Worm (Caenorhabditis elegans) whole organism, late embryonic: ENCODE data around the gene nhr-17.

Source experiments
- F13H6.1 ChIP-seq: sonication (generic microtip); optimal IDR thresholded peaks from 2 replicates; lab custom pipeline; 2016; ENCODE audit warnings: missing genetic modification characterization, missing compliant biosample characterization
- Y22D7AL.16 ChIP-seq: sonication (generic microtip); optimal IDR thresholded peaks from 2 replicates; lab custom pipeline; 2016; ENCODE audit warnings: missing genetic modification characterization, missing compliant biosample characterization
- ama-1 ChIP-seq: fragments of 150-350 bp; optimal IDR thresholded peaks from 2 replicates; lab custom pipeline; 2014
- hlh-13 ChIP-seq: fragments of 200-800 bp; sonication (Bioruptor generic); optimal IDR thresholded peaks from 2 replicates; lab custom pipeline; 2018; ENCODE audit warnings: mild to moderate bottlenecking, missing genetic modification characterization, missing compliant biosample characterization
- nfya-1 ChIP-seq: sonication (generic microtip); optimal IDR thresholded peaks from 2 replicates; lab custom pipeline; 2017; ENCODE audit warnings: missing genetic modification characterization, mild to moderate bottlenecking, missing compliant biosample characterization, antibody characterized with exemption, moderate library complexity
- pat-9 ChIP-seq: fragments of 200-800 bp; sonication (Bioruptor generic); optimal IDR thresholded peaks from 2 replicates; lab custom pipeline; 2018; ENCODE audit warnings: mild to moderate bottlenecking, missing genetic modification characterization, moderate library complexity, missing compliant biosample characterization
- pqm-1 ChIP-seq: sonication (generic microtip); optimal IDR thresholded peaks from 2 replicates; lab custom pipeline; 2016; ENCODE audit warnings: missing genetic modification characterization, missing compliant biosample characterization
- ref-2 ChIP-seq: sonication (generic microtip); optimal IDR thresholded peaks from 2 replicates; lab custom pipeline; 2016; ENCODE audit warnings: missing genetic modification characterization, missing compliant biosample characterization
- rnt-1 ChIP-seq: sonication (generic microtip); optimal IDR thresholded peaks from 2 replicates; lab custom pipeline; 2016; ENCODE audit warnings: missing genetic modification characterization, missing compliant biosample characterization
- sox-2 ChIP-seq: fragments of 200-800 bp; sonication (Bioruptor generic); IDR thresholded peaks from 2 replicates; pipeline ENCODE4 v1.3.6; 2022; ENCODE audit warnings: missing genetic modification reagents, missing genetic modification characterization, missing compliant biosample characterization
- sox-4 ChIP-seq: sonication (generic microtip); optimal IDR thresholded peaks from 2 replicates; lab custom pipeline; 2017; ENCODE audit warnings: mild to moderate bottlenecking, missing genetic modification characterization, inconsistent platforms, missing compliant biosample characterization
- tbx-2 ChIP-seq: sonication (generic microtip); optimal IDR thresholded peaks from 2 replicates; lab custom pipeline; 2016; ENCODE audit warnings: missing genetic modification characterization, missing compliant biosample characterization
- tbx-7 ChIP-seq: sonication (generic microtip); optimal IDR thresholded peaks from 2 replicates; lab custom pipeline; 2016; ENCODE audit warnings: missing genotype, missing genetic modification characterization, missing compliant biosample characterization

DNA sequence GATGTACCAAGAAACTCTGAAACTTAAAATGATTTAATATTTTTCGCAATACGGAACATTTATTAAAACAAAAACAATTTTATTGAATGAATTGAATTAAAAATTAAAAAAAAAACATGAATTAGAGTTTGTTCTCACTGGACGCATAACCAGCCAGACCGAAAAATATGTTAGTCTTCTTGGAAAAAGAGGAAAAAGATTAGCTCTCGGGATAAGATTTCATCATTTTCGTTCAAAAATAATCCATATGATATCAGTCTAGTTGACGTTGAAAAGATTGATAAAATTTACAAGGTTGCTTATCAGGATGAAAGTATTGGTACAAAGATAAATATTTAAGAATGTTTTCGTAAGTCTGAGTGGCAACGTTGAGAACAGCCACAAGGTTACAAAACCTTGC lies 32.8 kb upstream of the nhr-17 start, which contains the start of gene nhr-26:
- TF ChIP-seq Y22D7AL.16 (tag; lab: Kevin White, UChicago) (no peak), tbx-2 (tag; lab: Kevin White, UChicago) (no peak), pat-9 (tag; lab: Kevin White, UChicago) (no peak), hlh-13 (GFP tag; lab: Kevin White, UChicago) (no peak), ama-1 (lab: Kevin White, UChicago) (no peak), rnt-1 (tag; lab: Kevin White, UChicago) (no peak), tbx-7 (tag; lab: Kevin White, UChicago) (no peak), nfya-1 (tag; lab: Kevin White, UChicago) (no peak), ref-2 (tag; lab: Kevin White, UChicago) (no peak), F13H6.1 (tag; lab: Kevin White, UChicago) (no peak), sox-4 (tag; lab: Kevin White, UChicago) (no peak), pqm-1 (tag; lab: Kevin White, UChicago) (no peak), sox-2 (GFP tag; lab: Robert Waterston, UW) (no peak)
